Worm (Caenorhabditis elegans) whole organism, L3 larva: ENCODE results near the gene K02D10.3.

Experiments used
- R02D3.7 ChIP-seq: fragments of 150-350 bp; optimal IDR thresholded peaks from 2 replicates; lab custom pipeline; 2014; ENCODE audit warnings: missing biosample characterization, missing genetic modification characterization
- ZK546.5 ChIP-seq: sonication (generic microtip); optimal IDR thresholded peaks from 2 replicates; lab custom pipeline; 2017; ENCODE audit warnings: missing biosample characterization, missing genetic modification characterization
- aly-2 ChIP-seq: fragments of 150-350 bp; optimal IDR thresholded peaks from 2 replicates; lab custom pipeline; 2014; ENCODE audit warnings: missing biosample characterization, missing genetic modification characterization
- ama-1 ChIP-seq: fragments of 150-350 bp; optimal IDR thresholded peaks from 2 replicates; lab custom pipeline; 2018
- ceh-16 ChIP-seq: sonication (generic microtip); optimal IDR thresholded peaks from 2 replicates; lab custom pipeline; 2017; ENCODE audit warnings: missing biosample characterization, missing genetic modification characterization
- ceh-28 ChIP-seq: fragments of 150-350 bp; optimal IDR thresholded peaks from 2 replicates; lab custom pipeline; 2014; ENCODE audit warnings: missing biosample characterization, missing genetic modification reagents, missing genetic modification characterization
- ceh-82 ChIP-seq: fragments of 150-350 bp; optimal IDR thresholded peaks from 2 replicates; lab custom pipeline; 2014; ENCODE audit warnings: missing biosample characterization, missing genetic modification characterization
- ceh-9 ChIP-seq: sonication (generic microtip); optimal IDR thresholded peaks from 2 replicates; lab custom pipeline; 2018; ENCODE audit warnings: missing biosample characterization, missing genetic modification characterization
- daf-12 ChIP-seq: fragments of 150-350 bp; optimal IDR thresholded peaks from 2 replicates; lab custom pipeline; 2014; ENCODE audit warnings: missing biosample characterization, missing genetic modification reagents, missing genetic modification characterization
- egl-27 ChIP-seq: sonication (generic microtip); optimal IDR thresholded peaks from 4 replicates; lab custom pipeline; 2017; ENCODE audit warnings: missing biosample characterization, missing genetic modification reagents, missing genetic modification characterization
- egl-5 ChIP-seq: fragments of 150-350 bp; optimal IDR thresholded peaks from 2 replicates; lab custom pipeline; 2017; ENCODE audit warnings: missing biosample characterization, missing genetic modification reagents, missing genetic modification characterization, inconsistent platforms
- elt-1 ChIP-seq: fragments of 150-350 bp; optimal IDR thresholded peaks from 2 replicates; lab custom pipeline; 2014; ENCODE audit warnings: missing biosample characterization, missing genetic modification characterization
- elt-2 ChIP-seq: sonication (generic microtip); optimal IDR thresholded peaks from 2 replicates; lab custom pipeline; 2016; ENCODE audit warnings: missing genetic modification reagents, mild to moderate bottlenecking, missing genetic modification characterization, missing compliant biosample characterization
- elt-3 ChIP-seq, 3 experiments: fragments of 150-350 bp in 1 of 3; sonication (generic microtip) in 2 of 3; optimal IDR thresholded peaks; 2 replicates in 2 of 3; 4 replicates in 1 of 3; lab custom pipeline; 2014 to 2017; ENCODE audit warnings: missing biosample characterization in 3 of 3, missing genetic modification characterization in 3 of 3
- eor-1 ChIP-seq, 2 experiments: fragments of 150-350 bp; optimal IDR thresholded peaks; 2 replicates each; lab custom pipeline; 2014 to 2018; ENCODE audit warnings: missing biosample characterization in 2 of 2, missing genetic modification characterization in 2 of 2
- fkh-10 ChIP-seq: sonication (generic microtip); optimal IDR thresholded peaks from 2 replicates; lab custom pipeline; 2017; ENCODE audit warnings: missing biosample characterization, missing genetic modification reagents, missing genetic modification characterization
- fkh-2 ChIP-seq: fragments of 150-350 bp; optimal IDR thresholded peaks from 2 replicates; lab custom pipeline; 2014; ENCODE audit warnings: missing biosample characterization, missing genetic modification reagents, missing genetic modification characterization
- fos-1 ChIP-seq: fragments of 150-350 bp; optimal IDR thresholded peaks from 2 replicates; lab custom pipeline; 2014; ENCODE audit warnings: missing biosample characterization, missing genetic modification characterization
- hmg-11 ChIP-seq: sonication (generic microtip); optimal IDR thresholded peaks from 2 replicates; lab custom pipeline; 2016; ENCODE audit warnings: missing genetic modification characterization, missing compliant biosample characterization
- jun-1 ChIP-seq: fragments of 150-350 bp; optimal IDR thresholded peaks from 2 replicates; lab custom pipeline; 2014; ENCODE audit warnings: missing biosample characterization, missing genetic modification reagents, missing genetic modification characterization
- lin-15B ChIP-seq: fragments of 150-350 bp; optimal IDR thresholded peaks from 2 replicates; lab custom pipeline; 2014; ENCODE audit warnings: missing biosample characterization, missing genetic modification characterization
- lin-39 ChIP-seq: fragments of 150-350 bp; optimal IDR thresholded peaks from 2 replicates; lab custom pipeline; 2018; ENCODE audit warnings: missing biosample characterization, missing genetic modification reagents, missing genetic modification characterization
- lsy-12 ChIP-seq: sonication (generic microtip); optimal IDR thresholded peaks from 2 replicates; lab custom pipeline; 2016; ENCODE audit warnings: mild to moderate bottlenecking, missing genetic modification characterization, missing compliant biosample characterization
- mdl-1 ChIP-seq: fragments of 150-350 bp; optimal IDR thresholded peaks from 2 replicates; lab custom pipeline; 2014; ENCODE audit warnings: missing biosample characterization, missing genetic modification characterization
- mml-1 ChIP-seq: fragments of 150-350 bp; sonication (generic microtip); optimal IDR thresholded peaks from 3 replicates; lab custom pipeline; 2014; ENCODE audit warnings: missing biosample characterization, missing genetic modification characterization
- nfya-1 ChIP-seq: sonication (generic microtip); optimal IDR thresholded peaks from 2 replicates; lab custom pipeline; 2017; ENCODE audit warnings: missing genetic modification characterization, mild to moderate bottlenecking, missing compliant biosample characterization, antibody characterized with exemption, moderate library complexity; ENCODE audit not compliant: insufficient read depth
- nhr-11 ChIP-seq: fragments of 150-350 bp; optimal IDR thresholded peaks from 2 replicates; lab custom pipeline; 2014; ENCODE audit warnings: missing biosample characterization, missing genetic modification characterization
- nhr-12 ChIP-seq: fragments of 150-350 bp; optimal IDR thresholded peaks from 2 replicates; lab custom pipeline; 2014; ENCODE audit warnings: missing biosample characterization, missing genetic modification characterization
- nhr-23 ChIP-seq: fragments of 150-350 bp; optimal IDR thresholded peaks from 2 replicates; lab custom pipeline; 2014; ENCODE audit warnings: missing biosample characterization, missing genetic modification reagents, missing genetic modification characterization
- nhr-237 ChIP-seq: fragments of 150-350 bp; optimal IDR thresholded peaks from 2 replicates; lab custom pipeline; 2014; ENCODE audit warnings: missing biosample characterization, missing genetic modification characterization
- nhr-25 ChIP-seq: sonication (generic microtip); optimal IDR thresholded peaks from 2 replicates; lab custom pipeline; 2017; ENCODE audit warnings: missing biosample characterization, missing genetic modification characterization
- nhr-43 ChIP-seq: sonication (generic microtip); optimal IDR thresholded peaks from 2 replicates; lab custom pipeline; 2016; ENCODE audit warnings: mild to moderate bottlenecking, missing genetic modification characterization, missing compliant biosample characterization; ENCODE audit not compliant: poor library complexity, severe bottlenecking
- nhr-67 ChIP-seq: fragments of 150-350 bp; optimal IDR thresholded peaks from 2 replicates; lab custom pipeline; 2014; ENCODE audit warnings: missing biosample characterization, missing genetic modification characterization
- nhr-76 ChIP-seq: fragments of 150-350 bp; sonication (generic microtip); optimal IDR thresholded peaks from 5 replicates; lab custom pipeline; 2014; ENCODE audit warnings: missing biosample characterization, missing genetic modification characterization
- nhr-77 ChIP-seq: fragments of 150-350 bp; optimal IDR thresholded peaks from 2 replicates; lab custom pipeline; 2014; ENCODE audit warnings: missing biosample characterization, missing genetic modification characterization
- pha-4 ChIP-seq: fragments of 150-350 bp; optimal IDR thresholded peaks from 2 replicates; lab custom pipeline; 2014; ENCODE audit warnings: missing biosample characterization, missing genetic modification reagents, missing genetic modification characterization
- pqm-1 ChIP-seq: fragments of 150-350 bp; optimal IDR thresholded peaks from 2 replicates; lab custom pipeline; 2017; ENCODE audit warnings: missing biosample characterization, missing genetic modification characterization, inconsistent platforms
- sea-2 ChIP-seq: fragments of 150-350 bp; sonication (generic microtip); optimal IDR thresholded peaks from 4 replicates; lab custom pipeline; 2014; ENCODE audit warnings: missing biosample characterization, missing genetic modification reagents, missing genetic modification characterization
- skn-1 ChIP-seq: fragments of 150-350 bp; optimal IDR thresholded peaks from 2 replicates; lab custom pipeline; 2014; ENCODE audit warnings: missing biosample characterization, missing genetic modification characterization
- snpc-4 ChIP-seq: fragments of 150-350 bp; optimal IDR thresholded peaks from 2 replicates; lab custom pipeline; 2014; ENCODE audit warnings: missing biosample characterization, missing genetic modification characterization
- tbx-2 ChIP-seq: sonication (generic microtip); optimal IDR thresholded peaks from 2 replicates; lab custom pipeline; 2016; ENCODE audit warnings: mild to moderate bottlenecking, missing genetic modification characterization, missing compliant biosample characterization
- unc-39 ChIP-seq: sonication (generic microtip); optimal IDR thresholded peaks from 4 replicates; lab custom pipeline; 2017; ENCODE audit warnings: missing biosample characterization, missing genetic modification characterization
- unc-62 ChIP-seq: fragments of 150-350 bp; sonication (generic microtip); optimal IDR thresholded peaks from 4 replicates; lab custom pipeline; 2014; ENCODE audit warnings: missing biosample characterization, missing genetic modification reagents, missing genetic modification characterization
- zag-1 ChIP-seq: fragments of 150-350 bp; optimal IDR thresholded peaks from 2 replicates; lab custom pipeline; 2014; ENCODE audit warnings: missing biosample characterization, missing genetic modification characterization
- ztf-11 ChIP-seq: fragments of 150-350 bp; optimal IDR thresholded peaks from 2 replicates; lab custom pipeline; 2014; ENCODE audit warnings: missing biosample characterization, missing genetic modification characterization
- ztf-4 ChIP-seq: fragments of 150-350 bp; optimal IDR thresholded peaks from 2 replicates; lab custom pipeline; 2014; ENCODE audit warnings: missing biosample characterization, missing genetic modification characterization

The K02D10.3 gene

DNA sequence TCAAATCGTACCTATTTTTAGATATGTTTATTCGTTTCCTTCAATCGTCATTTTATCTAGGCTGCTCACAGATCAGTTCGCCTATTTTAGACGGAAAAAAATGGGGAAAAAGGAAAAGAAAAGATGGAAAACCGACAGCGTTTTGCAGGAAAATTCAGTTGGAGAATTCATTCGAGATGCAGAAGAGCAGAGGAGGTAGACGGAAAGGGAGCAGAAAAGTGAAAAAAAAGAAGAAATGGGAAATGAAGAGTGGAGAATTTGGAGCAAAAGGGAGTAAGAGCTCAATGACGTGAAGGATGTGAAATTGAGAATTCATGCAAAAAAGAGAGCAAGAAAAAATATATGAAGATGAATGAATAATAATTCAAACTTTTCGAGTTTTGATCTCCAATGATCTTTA is 12.7 kb upstream of the K02D10.3 start:
- no peak for TF ChIP-seq fkh-2 (tag; lab: Kevin White, UChicago)
- no peak for TF ChIP-seq ceh-82 (tag; lab: Kevin White, UChicago)
- no peak for TF ChIP-seq sea-2 (GFP tag; lab: Kevin White, UChicago)
- TF ChIP-seq R02D3.7 (tag; lab: Kevin White, UChicago): no peak
- TF ChIP-seq daf-12 (tag; lab: Kevin White, UChicago): no peak

ce11 chrIII:8782744-8783143 is 11.0 kb upstream of the K02D10.3 start:
- TF ChIP-seq pqm-1 (tag; lab: Kevin White, UChicago): peak; percentile 75
- peak; percentile 10 for TF ChIP-seq nhr-25
- TF ChIP-seq unc-39 (tag; lab: Kevin White, UChicago): no peak
- TF ChIP-seq ceh-28: no peak
- TF ChIP-seq nfya-1: peak; percentile 21
- TF ChIP-seq nhr-77 (tag; lab: Kevin White, UChicago): no peak
- no peak for TF ChIP-seq egl-27 (tag; lab: Kevin White, UChicago)
- no peak for TF ChIP-seq eor-1 (tag; optimal IDR thresholded peaks at IDR 0.05; lab: Kevin White, UChicago)
- peak; percentile 17 for TF ChIP-seq jun-1 (tag; lab: Kevin White, UChicago)
- peak; percentile 6 for TF ChIP-seq pha-4 (tag; lab: Kevin White, UChicago)
- TF ChIP-seq elt-2 (tag; lab: Kevin White, UChicago): peak; percentile 74

DNA sequence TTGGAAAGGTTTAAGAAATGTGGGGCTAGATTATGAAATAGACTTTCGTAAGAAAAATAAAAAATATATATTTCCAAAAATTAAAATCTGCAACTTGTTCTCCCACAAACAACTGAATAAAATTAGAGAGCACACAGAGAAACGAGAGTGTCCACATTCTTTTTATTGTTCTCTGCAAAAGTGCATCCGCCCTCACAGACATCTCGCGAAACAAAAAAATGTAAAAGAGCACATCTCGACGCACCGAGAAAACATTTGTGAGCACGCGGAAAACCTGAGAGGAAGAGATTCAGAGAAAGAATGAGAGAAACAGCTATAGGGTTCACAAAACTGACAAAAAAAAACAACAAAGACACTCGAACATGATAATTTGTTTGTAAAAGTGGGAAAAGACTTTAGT is 10.3 kb upstream of the K02D10.3 start:
- peak; percentile 62 for TF ChIP-seq nfya-1
- TF ChIP-seq fkh-2 (tag; lab: Kevin White, UChicago): no peak
- TF ChIP-seq lin-39 (tag; lab: Kevin White, UChicago): peak; percentile 68

- TF ChIP-seq skn-1 (peak; percentile 23), nhr-237 (tag; lab: Kevin White, UChicago) (no peak), fkh-2 (tag; lab: Kevin White, UChicago) (no peak), tbx-2 (peak; percentile 21), nhr-23 (peak; percentile 97), nhr-76 (tag; lab: Kevin White, UChicago) (no peak), ZK546.5 (tag; lab: Kevin White, UChicago) (no peak), nhr-43 (peak; percentile 81), egl-27 (tag; lab: Kevin White, UChicago) (no peak), nhr-12 (tag; lab: Kevin White, UChicago) (no peak), fos-1 (tag; lab: Kevin White, UChicago) (peak; percentile 44), zag-1 (tag; lab: Kevin White, UChicago) (no peak), unc-39 (tag; lab: Kevin White, UChicago) (no peak), ztf-4 (tag; lab: Kevin White, UChicago) (no peak), fkh-10 (GFP tag; lab: Kevin White, UChicago) (no peak), sea-2 (GFP tag; lab: Kevin White, UChicago) (no peak), snpc-4 (tag; lab: Kevin White, UChicago) (no peak), elt-2 (tag; lab: Kevin White, UChicago) (no peak), jun-1 (tag; lab: Kevin White, UChicago) (no peak), unc-62 (no peak), ceh-16 (tag; lab: Kevin White, UChicago) (no peak), eor-1 (tag; optimal IDR thresholded peaks at IDR 0.05; lab: Kevin White, UChicago) (no peak), lsy-12 (tag; lab: Kevin White, UChicago) (no peak), nhr-77 (tag; lab: Kevin White, UChicago) (no peak), egl-5 (tag; lab: Kevin White, UChicago) (peak; percentile 78), mml-1 (tag; lab: Kevin White, UChicago) (no peak), pqm-1 (tag; lab: Kevin White, UChicago) (no peak), elt-3 (tag; optimal IDR thresholded peaks at IDR 0.05; lab: Kevin White, UChicago) (no peak), elt-1 (tag; lab: Kevin White, UChicago) (peak; percentile 48), lin-39 (tag; lab: Kevin White, UChicago) (peak; percentile 62), ceh-28 (no peak), ceh-9 (no peak), R02D3.7 (tag; lab: Kevin White, UChicago) (no peak), nhr-11 (no peak), aly-2 (no peak), nhr-67 (tag; lab: Kevin White, UChicago) (no peak), nhr-25 (peak; percentile 93), ztf-11 (no peak), nfya-1 (peak; percentile 55), mdl-1 (tag; lab: Kevin White, UChicago) (peak; percentile 78), ceh-82 (tag; lab: Kevin White, UChicago) (no peak), pha-4 (tag; lab: Kevin White, UChicago) (no peak), hmg-11 (tag; lab: Kevin White, UChicago) (no peak), daf-12 (tag; lab: Kevin White, UChicago) (no peak), ama-1 (no peak), lin-15B (tag; lab: Kevin White, UChicago) (peak; percentile 8)
Measured at ce11 chrIII:8780473-8780872, 8.7 kb upstream of the K02D10.3 start.
